6 worm cellular contexts compared by ENCODE assay signal in the genomic region with DNA sequence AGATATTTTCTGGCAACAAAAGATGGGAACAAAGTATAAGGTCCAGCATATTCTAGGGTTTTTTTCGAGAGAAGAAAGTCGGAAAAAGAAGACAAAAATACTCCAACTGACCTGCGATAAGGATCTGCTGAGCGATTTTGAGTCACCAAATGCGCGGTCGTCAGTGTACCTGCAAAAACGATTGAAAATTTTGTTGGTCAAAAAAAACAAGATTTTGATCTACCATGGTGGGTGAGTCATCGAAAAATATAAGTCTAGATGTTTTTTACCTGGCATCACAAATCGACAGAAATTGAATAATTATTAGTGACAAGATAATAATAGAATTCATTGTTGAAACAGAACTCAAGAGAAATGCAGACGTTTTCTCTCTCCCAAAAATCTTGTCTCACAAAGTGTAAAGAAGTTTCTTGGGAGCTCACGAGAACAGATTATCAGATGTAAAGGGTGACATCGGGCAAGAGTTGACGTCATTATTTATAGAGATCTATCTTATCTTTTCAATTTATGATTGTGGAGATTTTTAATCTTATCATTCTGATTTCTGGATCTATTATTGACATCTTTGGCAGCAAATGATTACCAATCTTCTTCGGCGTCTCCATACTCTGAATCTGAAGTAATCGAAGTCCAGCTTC.
TF ChIP-seq lines count a peak whose summit lies in the region.

No protein-coding gene starts in this region.

TF ChIP-seq in whole organism, L1 larva, 84 proteins besides CTCF, POLR2A, EP300 and RAD21:
- TF ChIP-seq rnt-1 (tag; optimal IDR thresholded peaks at IDR 0.05; lab: Kevin White, UChicago) (peak; percentile 27), mef-2 (tag; optimal IDR thresholded peaks at IDR 0.05; lab: Kevin White, UChicago) (no peak), nhr-90 (tag; optimal IDR thresholded peaks at IDR 0.05; lab: Kevin White, UChicago; ENCODE audit: poor library complexity) (no peak), aha-1 (tag; optimal IDR thresholded peaks at IDR 0.05; lab: Kevin White, UChicago) (no peak), snpc-4 (tag; optimal IDR thresholded peaks at IDR 0.05; lab: Kevin White, UChicago) (no peak), dsc-1 (tag; optimal IDR thresholded peaks at IDR 0.05; lab: Kevin White, UChicago) (peak; percentile 41), lin-14 (GFP tag; optimal IDR thresholded peaks at IDR 0.05; lab: Kevin White, UChicago) (peak; percentile 52), lsy-2 (tag; optimal IDR thresholded peaks at IDR 0.05; lab: Kevin White, UChicago) (peak in 1 of 2 experiments; percentile 11), ama-1 (optimal IDR thresholded peaks at IDR 0.05; lab: Kevin White, UChicago) (no peak), nhr-71 (tag; optimal IDR thresholded peaks at IDR 0.05; lab: Kevin White, UChicago) (peak; percentile 46), lin-35 (GFP tag; optimal IDR thresholded peaks at IDR 0.05; lab: Kevin White, UChicago) (no peak), nhr-237 (tag; optimal IDR thresholded peaks at IDR 0.05; lab: Kevin White, UChicago) (no peak)

TF ChIP-seq in whole organism, L2 larva, 48 proteins besides CTCF, POLR2A, EP300 and RAD21:
- TF ChIP-seq sma-9 (GFP tag; optimal IDR thresholded peaks at IDR 0.05; lab: Kevin White, UChicago), result peak; percentile 51
- no peak for TF ChIP-seq sma-9 (tag; optimal IDR thresholded peaks at IDR 0.05; lab: Kevin White, UChicago)
- peak; percentile 5 for TF ChIP-seq F13H6.1 (tag; optimal IDR thresholded peaks at IDR 0.05; lab: Kevin White, UChicago)
- peak in 1 of 2 experiments; percentile 17 for TF ChIP-seq lsy-2 (tag; optimal IDR thresholded peaks at IDR 0.05; lab: Kevin White, UChicago)
- no peak for TF ChIP-seq peb-1 (tag; optimal IDR thresholded peaks at IDR 0.05; lab: Kevin White, UChicago)
- no peak for TF ChIP-seq lin-13 (GFP tag; optimal IDR thresholded peaks at IDR 0.05; lab: Kevin White, UChicago)

TF ChIP-seq in whole organism, L3 larva, 47 proteins besides CTCF, POLR2A, EP300 and RAD21:
- TF ChIP-seq unc-62 (GFP tag; optimal IDR thresholded peaks at IDR 0.05; lab: Kevin White, UChicago) (no peak), R02D3.7 (tag; optimal IDR thresholded peaks at IDR 0.05; lab: Kevin White, UChicago) (no peak), snpc-4 (tag; optimal IDR thresholded peaks at IDR 0.05; lab: Kevin White, UChicago) (no peak), elt-1 (tag; optimal IDR thresholded peaks at IDR 0.05; lab: Kevin White, UChicago) (peak; percentile 48), hmg-11 (tag; optimal IDR thresholded peaks at IDR 0.05; lab: Kevin White, UChicago) (no peak), fkh-2 (tag; optimal IDR thresholded peaks at IDR 0.05; lab: Kevin White, UChicago) (no peak), pha-4 (tag; optimal IDR thresholded peaks at IDR 0.05; lab: Kevin White, UChicago) (no peak)

TF ChIP-seq in whole organism, L4 larva, 104 proteins besides CTCF, POLR2A, EP300 and RAD21 (continues in another document):
- TF ChIP-seq daf-19 (GFP tag; conservative IDR thresholded peaks at IDR 0.05; lab: Robert Waterston, UW) (no peak), lsy-2 (tag; optimal IDR thresholded peaks at IDR 0.05; lab: Kevin White, UChicago) (no peak), mes-2 (tag; optimal IDR thresholded peaks at IDR 0.05; lab: Kevin White, UChicago; ENCODE audit: poor library complexity, severe bottlenecking) (no peak), ceh-20 (GFP tag; IDR thresholded peaks at IDR 0.05; lab: Robert Waterston, UW) (no peak), nhr-41 (GFP tag; IDR thresholded peaks at IDR 0.05; lab: Robert Waterston, UW) (no peak), nhr-48 (tag; optimal IDR thresholded peaks at IDR 0.05; lab: Kevin White, UChicago) (no peak), ZK546.5 (tag; optimal IDR thresholded peaks at IDR 0.05; lab: Kevin White, UChicago) (no peak), tra-1 (GFP tag; IDR thresholded peaks at IDR 0.05; lab: Robert Waterston, UW) (no peak), dve-1 (tag; optimal IDR thresholded peaks at IDR 0.05; lab: Kevin White, UChicago; ENCODE audit: insufficient read depth) (no peak), nhr-77 (tag; optimal IDR thresholded peaks at IDR 0.05; lab: Kevin White, UChicago) (no peak), hif-1 (tag; optimal IDR thresholded peaks at IDR 0.05; lab: Kevin White, UChicago) (no peak), pha-4 (GFP tag; IDR thresholded peaks at IDR 0.05; lab: Robert Waterston, UW) (no peak), pha-4 (tag; optimal IDR thresholded peaks at IDR 0.05; lab: Kevin White, UChicago) (no peak), ces-1 (GFP tag; optimal IDR thresholded peaks at IDR 0.05; lab: Kevin White, UChicago) (no peak), lin-29 (GFP tag; IDR thresholded peaks at IDR 0.05; lab: Robert Waterston, UW) (no peak), gei-8 (GFP tag; optimal IDR thresholded peaks at IDR 0.05; lab: Kevin White, UChicago) (no peak), madf-5 (GFP tag; IDR thresholded peaks at IDR 0.05; lab: Robert Waterston, UW) (no peak), jun-1 (tag; optimal IDR thresholded peaks at IDR 0.05; lab: Kevin White, UChicago) (no peak), unc-62 (GFP tag; optimal IDR thresholded peaks at IDR 0.05 in 1 of 2; lab: Kevin White, UChicago) (peak in 1 of 2 experiments; percentile 97), unc-62 (tag; optimal IDR thresholded peaks at IDR 0.05; lab: Kevin White, UChicago) (no peak), nhr-76 (tag; optimal IDR thresholded peaks at IDR 0.05; lab: Kevin White, UChicago) (no peak)

TF ChIP-seq in whole organism, mixed stage, embryonic, 35 proteins besides CTCF, POLR2A, EP300 and RAD21:
- TF ChIP-seq lin-13 (tag; optimal IDR thresholded peaks at IDR 0.05; lab: Kevin White, UChicago), result no peak
- TF ChIP-seq elt-1 (tag; optimal IDR thresholded peaks at IDR 0.05; lab: Kevin White, UChicago; ENCODE audit: borderline replicate concordance, insufficient read depth), result peak; percentile 87
TF ChIP-seq in whole organism, mixed stage, embryonic: peak in this region for 1.

TF ChIP-seq in whole organism, young adult, 124 proteins besides CTCF, POLR2A, EP300 and RAD21:
- TF ChIP-seq madf-6 (GFP tag; IDR thresholded peaks at IDR 0.05; lab: Robert Waterston, UW) (peak; percentile 75), xnd-1 (tag; optimal IDR thresholded peaks at IDR 0.05; lab: Kevin White, UChicago) (peak; percentile 52), aptf-2 (GFP tag; conservative IDR thresholded peaks at IDR 0.05; lab: Robert Waterston, UW) (no peak), hmg-20 (GFP tag; IDR thresholded peaks at IDR 0.05; lab: Robert Waterston, UW) (no peak), efl-1 (GFP tag; optimal IDR thresholded peaks at IDR 0.05; lab: Kevin White, UChicago) (peak; percentile 64), gei-17 (GFP tag; optimal IDR thresholded peaks at IDR 0.05; lab: Kevin White, UChicago) (no peak), madf-8 (GFP tag; conservative IDR thresholded peaks at IDR 0.05; lab: Robert Waterston, UW) (peak; percentile 51), F23B12.7 (tag; optimal IDR thresholded peaks at IDR 0.05; lab: Kevin White, UChicago; ENCODE audit: insufficient read depth) (no peak)
TF ChIP-seq in whole organism, young adult: peak in this region for 4.
